Worm (Caenorhabditis elegans): ENCODE data around the gene Y17G7B.22.
A peak's percentile ranks its signal among the peaks of the same experiment; 100 is the strongest.

Gene Y17G7B.22

ce11 chrII:12063076-12063475, 4.8 kb upstream of the Y17G7B.22 start:
- TF ChIP-seq lin-35 (GFP tag; optimal IDR thresholded peaks at IDR 0.05) (peak in 1 of 2 experiments; percentile 6), blmp-1 (tag; optimal IDR thresholded peaks at IDR 0.05) (no peak), F16B12.6 (tag; optimal IDR thresholded peaks at IDR 0.05) (no peak), skn-1 (tag; optimal IDR thresholded peaks at IDR 0.05) (no peak), ceh-63 (GFP tag; optimal IDR thresholded peaks at IDR 0.05) (no peak), elt-2 (tag; optimal IDR thresholded peaks at IDR 0.05) (peak; percentile 36), grh-1 (GFP tag; IDR thresholded peaks at IDR 0.05) (no peak), tlp-1 (tag; optimal IDR thresholded peaks at IDR 0.05) (no peak), C16A3.4 (tag; optimal IDR thresholded peaks at IDR 0.05) (no peak)

- TF ChIP-seq egl-27 (tag; optimal IDR thresholded peaks at IDR 0.05) (no peak), efl-1 (optimal IDR thresholded peaks at IDR 0.05) (no peak), efl-1 (GFP tag; optimal IDR thresholded peaks at IDR 0.05 in 1 of 2) (peak in 1 of 2 experiments; percentile 62), sox-4 (tag; optimal IDR thresholded peaks at IDR 0.05) (no peak), fkh-4 (tag; optimal IDR thresholded peaks at IDR 0.05; ENCODE audit: borderline replicate concordance) (no peak), snu-23 (GFP tag; optimal IDR thresholded peaks at IDR 0.05) (no peak), sup-37 (GFP tag; optimal IDR thresholded peaks at IDR 0.05) (no peak), elt-2 (tag; optimal IDR thresholded peaks at IDR 0.05) (peak; percentile 19)
These were observed 3.1 kb upstream of the Y17G7B.22 start, which contains the start of gene arrd-8 for ce11 chrII:12064680-12065135. Gene arrd-8, plus strand, starts transcription at chrII:12065085.

- TF ChIP-seq nhr-77 (tag; optimal IDR thresholded peaks at IDR 0.05): no peak
- TF ChIP-seq ceh-90 (tag; optimal IDR thresholded peaks at IDR 0.05): no peak
- TF ChIP-seq unc-62 (GFP tag; optimal IDR thresholded peaks at IDR 0.05): no peak
- TF ChIP-seq ztf-4 (tag; optimal IDR thresholded peaks at IDR 0.05): no peak
- no peak for TF ChIP-seq nhr-19 (GFP tag; conservative IDR thresholded peaks at IDR 0.05)
- no peak for TF ChIP-seq ceh-82 (tag; optimal IDR thresholded peaks at IDR 0.05)
- TF ChIP-seq efl-1 (optimal IDR thresholded peaks at IDR 0.05): no peak
- TF ChIP-seq efl-1 (GFP tag; optimal IDR thresholded peaks at IDR 0.05 in 1 of 2): no peak
- TF ChIP-seq alr-1 (tag; optimal IDR thresholded peaks at IDR 0.05; ENCODE audit: borderline replicate concordance): no peak
- no peak for TF ChIP-seq nhr-47 (tag; optimal IDR thresholded peaks at IDR 0.05)
- no peak for TF ChIP-seq unc-98 (GFP tag; IDR thresholded peaks at IDR 0.05)
- no peak for TF ChIP-seq nhr-90 (tag; optimal IDR thresholded peaks at IDR 0.05; ENCODE audit: poor library complexity)
These were observed 3.4 kb downstream of the Y17G7B.22 start for ce11 chrII:12071243-12071642.

ce11 chrII:12076355-12076754, 8.5 kb downstream of the Y17G7B.22 start:
- TF ChIP-seq nhr-12 (tag; optimal IDR thresholded peaks at IDR 0.05) (no peak), snpc-4 (tag; optimal IDR thresholded peaks at IDR 0.05) (peak; percentile 53)

ce11 chrII:12077281-12077680, 9.5 kb downstream of the Y17G7B.22 start:
- no peak for TF ChIP-seq nhr-11 (tag; optimal IDR thresholded peaks at IDR 0.05)
- TF ChIP-seq lin-14 (GFP tag; optimal IDR thresholded peaks at IDR 0.05): no peak
- no peak for TF ChIP-seq nhr-19 (GFP tag; conservative IDR thresholded peaks at IDR 0.05)
- TF ChIP-seq ceh-90 (tag; optimal IDR thresholded peaks at IDR 0.05): no peak
- no peak for TF ChIP-seq Y116A8C.19 (tag; optimal IDR thresholded peaks at IDR 0.05; ENCODE audit: borderline replicate concordance)
- TF ChIP-seq grh-1 (GFP tag; IDR thresholded peaks at IDR 0.05): no peak
- TF ChIP-seq irx-1 (tag; optimal IDR thresholded peaks at IDR 0.05): no peak
- no peak for TF ChIP-seq rnt-1 (tag; optimal IDR thresholded peaks at IDR 0.05)
- no peak for TF ChIP-seq C34B4.2 (tag; optimal IDR thresholded peaks at IDR 0.05)
- no peak for TF ChIP-seq nhr-12 (tag; optimal IDR thresholded peaks at IDR 0.05)
- no peak for TF ChIP-seq mef-2 (tag; optimal IDR thresholded peaks at IDR 0.05)
- TF ChIP-seq F16B12.6 (tag; optimal IDR thresholded peaks at IDR 0.05): no peak
- TF ChIP-seq zag-1 (tag; optimal IDR thresholded peaks at IDR 0.05): no peak
- no peak for TF ChIP-seq nhr-76 (tag; optimal IDR thresholded peaks at IDR 0.05)
- no peak for TF ChIP-seq ces-1 (GFP tag; optimal IDR thresholded peaks at IDR 0.05)
- TF ChIP-seq aly-2 (tag; optimal IDR thresholded peaks at IDR 0.05): no peak
- no peak for TF ChIP-seq efl-3 (GFP tag; optimal IDR thresholded peaks at IDR 0.05)
